Fruit fly (Drosophila melanogaster) whole organism, embryonic: ENCODE results near the gene CG7530.

Experiments used
- Bgb ChIP-seq: fragments of 200-800 bp; sonication (Bioruptor generic); IDR thresholded peaks from 2 replicates; pipeline ENCODE4 v1.3.6; 2022; ENCODE audit warnings: missing biosample characterization, missing genetic modification characterization; ENCODE audit not compliant: partially characterized antibody
- CG11247 ChIP-seq: fragments of 200-800 bp; sonication (Bioruptor generic); IDR thresholded peaks from 2 replicates; pipeline ENCODE4 v1.3.6; 2022; ENCODE audit warnings: missing biosample characterization, missing genetic modification characterization
- CG12391 ChIP-seq: fragments of 200-800 bp; sonication (Bioruptor generic); optimal IDR thresholded peaks from 3 replicates; lab custom pipeline; 2018; ENCODE audit warnings: missing biosample characterization, mild to moderate bottlenecking, missing genetic modification characterization, moderate library complexity
- CG12769 ChIP-seq: fragments of 200-800 bp; sonication (Bioruptor generic); optimal IDR thresholded peaks from 2 replicates; lab custom pipeline; 2019; ENCODE audit warnings: missing biosample characterization, mild to moderate bottlenecking, missing genetic modification characterization, moderate library complexity
- CG12942 ChIP-seq: fragments of 200-800 bp; sonication (Bioruptor generic); optimal IDR thresholded peaks from 3 replicates; lab custom pipeline; 2016; ENCODE audit warnings: missing biosample characterization, missing genetic modification characterization
- CG13296 ChIP-seq: fragments of 200-800 bp; sonication (Bioruptor generic); optimal IDR thresholded peaks from 3 replicates; lab custom pipeline; 2018; ENCODE audit warnings: missing biosample characterization, mild to moderate bottlenecking, missing genetic modification characterization
- CG14860 ChIP-seq: fragments of 200-800 bp; sonication (Bioruptor generic); IDR thresholded peaks from 3 replicates; pipeline ENCODE4 v1.3.6; 2022; ENCODE audit warnings: missing biosample characterization, missing genetic modification characterization; ENCODE audit not compliant: partially characterized antibody
- CG15601 ChIP-seq: fragments of 200-800 bp; sonication (Bioruptor generic); optimal IDR thresholded peaks from 3 replicates; lab custom pipeline; 2019; ENCODE audit warnings: missing biosample characterization, mild to moderate bottlenecking, missing genetic modification characterization, moderate library complexity
- CG18262 ChIP-seq: fragments of 200-800 bp; optimal IDR thresholded peaks from 3 replicates; lab custom pipeline; 2019; ENCODE audit warnings: missing biosample characterization, mild to moderate bottlenecking, missing genetic modification characterization, moderate library complexity
- CG32532 ChIP-seq: fragments of 200-800 bp; sonication (Bioruptor generic); IDR thresholded peaks from 2 replicates; pipeline ENCODE4 v1.3.6; 2022; ENCODE audit warnings: missing biosample characterization, missing genetic modification characterization
- CG3847 ChIP-seq: fragments of 200-800 bp; sonication (Bioruptor generic); IDR thresholded peaks from 2 replicates; pipeline ENCODE4 v1.3.6; 2022; ENCODE audit warnings: missing biosample characterization, missing genetic modification characterization
- CG4282 ChIP-seq: fragments of 200-800 bp; sonication (Bioruptor generic); optimal IDR thresholded peaks from 2 replicates; lab custom pipeline; 2016; ENCODE audit warnings: missing biosample characterization, missing genetic modification characterization
- CG5245 ChIP-seq: fragments of 200-800 bp; sonication (Bioruptor generic); optimal IDR thresholded peaks from 3 replicates; lab custom pipeline; 2016; ENCODE audit warnings: missing biosample characterization, missing genetic modification characterization
- CG6272 ChIP-seq: fragments of 200-800 bp; sonication (Bioruptor generic); IDR thresholded peaks from 2 replicates; pipeline ENCODE4 v1.3.6; 2022; ENCODE audit warnings: missing biosample characterization, missing genetic modification characterization
- CG6654 ChIP-seq: fragments of 200-800 bp; sonication (Bioruptor generic); optimal IDR thresholded peaks from 2 replicates; lab custom pipeline; 2017; ENCODE audit warnings: missing biosample characterization, mild to moderate bottlenecking, missing genetic modification characterization
- CG7357 ChIP-seq: fragments of 200-800 bp; sonication (Bioruptor generic); IDR thresholded peaks from 3 replicates; pipeline ENCODE4 v1.3.6; 2022; ENCODE audit warnings: missing biosample characterization, missing genetic modification characterization
- CG8089 ChIP-seq: fragments of 200-800 bp; sonication (Bioruptor generic); optimal IDR thresholded peaks from 3 replicates; lab custom pipeline; 2016; ENCODE audit warnings: missing biosample characterization, missing genetic modification characterization
- CG8290 ChIP-seq, 3 experiments: fragments of 200-800 bp; sonication (Bioruptor generic); optimal IDR thresholded peaks; 2 replicates each; lab custom pipeline; 2016 to 2019; ENCODE audit warnings: missing biosample characterization in 3 of 3, missing genetic modification characterization in 3 of 3, mild to moderate bottlenecking in 2 of 3, moderate library complexity in 1 of 3
- CG9932 ChIP-seq: fragments of 200-800 bp; sonication (Bioruptor generic); IDR thresholded peaks from 2 replicates; pipeline ENCODE4 v1.3.6; 2022; ENCODE audit warnings: missing biosample characterization, missing genetic modification characterization
- CTCF ChIP-seq: fragments of 200-800 bp; sonication (Bioruptor generic); optimal IDR thresholded peaks from 2 replicates; lab custom pipeline; 2017; ENCODE audit warnings: missing biosample characterization, mild to moderate bottlenecking, missing genetic modification characterization, moderate library complexity
- Deaf1 ChIP-seq: fragments of 200-800 bp; optimal IDR thresholded peaks from 3 replicates; lab custom pipeline; 2019; ENCODE audit warnings: missing biosample characterization, mild to moderate bottlenecking, missing genetic modification characterization, moderate library complexity
- E2f1 ChIP-seq: fragments of 200-800 bp; sonication (Bioruptor generic); IDR thresholded peaks from 2 replicates; pipeline ENCODE4 v1.3.6; 2022; ENCODE audit warnings: missing biosample characterization, missing genetic modification characterization
- Eip74EF ChIP-seq, 2 experiments: fragments of 200-800 bp in 1 of 2; fragments of >200 bp in 1 of 2; sonication (Bioruptor generic) in 1 of 2; optimal IDR thresholded peaks; 2 replicates each; lab custom pipeline; 2017 to 2019; ENCODE audit warnings: missing biosample characterization in 2 of 2, missing genetic modification characterization in 2 of 2, mild to moderate bottlenecking in 1 of 2, moderate library complexity in 1 of 2
- Fer1 ChIP-seq: fragments of 200-800 bp; sonication (Bioruptor generic); optimal IDR thresholded peaks from 2 replicates; lab custom pipeline; 2017; ENCODE audit warnings: missing biosample characterization, mild to moderate bottlenecking, missing genetic modification characterization
- Fer2 ChIP-seq: fragments of 200-800 bp; sonication (Bioruptor generic); optimal IDR thresholded peaks from 2 replicates; lab custom pipeline; 2018; ENCODE audit warnings: missing biosample characterization, mild to moderate bottlenecking, missing genetic modification characterization, moderate library complexity
- Gsc ChIP-seq: fragments of 200-800 bp; sonication (Bioruptor generic); IDR thresholded peaks from 2 replicates; pipeline ENCODE4 v1.3.6; 2022; ENCODE audit warnings: missing biosample characterization, missing genetic modification characterization
- HLH4C ChIP-seq: fragments of 200-800 bp; sonication (Bioruptor generic); IDR thresholded peaks from 3 replicates; pipeline ENCODE4 v1.3.6; 2022; ENCODE audit warnings: missing biosample characterization, missing genetic modification characterization; ENCODE audit not compliant: partially characterized antibody
- Max ChIP-seq: fragments of 200-800 bp; sonication (Bioruptor generic); optimal IDR thresholded peaks from 2 replicates; lab custom pipeline; 2016; ENCODE audit warnings: missing biosample characterization, mild to moderate bottlenecking, missing genetic modification characterization
- Pdp1 ChIP-seq, 2 experiments: fragments of 200-800 bp; sonication (Bioruptor generic); optimal IDR thresholded peaks; 3 replicates each; lab custom pipeline; 2016; ENCODE audit warnings: missing biosample characterization in 2 of 2, missing genetic modification characterization in 2 of 2, mild to moderate bottlenecking in 1 of 2, moderate library complexity in 1 of 2
- ase ChIP-seq: fragments of 200-800 bp; sonication (Bioruptor generic); IDR thresholded peaks from 3 replicates; pipeline ENCODE4 v1.3.6; 2022; ENCODE audit warnings: missing biosample characterization, missing genetic modification characterization
- cg ChIP-seq: fragments of 200-800 bp; sonication (Bioruptor generic); optimal IDR thresholded peaks from 3 replicates; lab custom pipeline; 2019; ENCODE audit warnings: missing biosample characterization, mild to moderate bottlenecking, missing genetic modification characterization, moderate library complexity
- chinmo ChIP-seq: fragments of 200-800 bp; sonication (Bioruptor generic); IDR thresholded peaks from 4 replicates; pipeline ENCODE4 v1.3.6; 2022; ENCODE audit warnings: missing biosample characterization, missing genetic modification characterization; ENCODE audit not compliant: partially characterized antibody
- crol ChIP-seq: fragments of 200-800 bp; sonication (Bioruptor generic); IDR thresholded peaks from 2 replicates; pipeline ENCODE4 v1.3.6; 2022; ENCODE audit warnings: missing biosample characterization, missing genetic modification characterization
- da ChIP-seq: fragments of 200-800 bp; sonication (Bioruptor generic); optimal IDR thresholded peaks from 2 replicates; lab custom pipeline; 2016; ENCODE audit warnings: missing biosample characterization, missing genetic modification characterization
- dati ChIP-seq: fragments of 200-800 bp; sonication (Bioruptor generic); IDR thresholded peaks from 2 replicates; pipeline ENCODE4 v1.3.6; 2022; ENCODE audit warnings: missing biosample characterization, missing genetic modification characterization
- fd96Cb ChIP-seq: fragments of 200-800 bp; sonication (Bioruptor generic); optimal IDR thresholded peaks from 2 replicates; lab custom pipeline; 2018; ENCODE audit warnings: missing biosample characterization, mild to moderate bottlenecking, missing genetic modification characterization, moderate library complexity
- fu2 ChIP-seq: fragments of 200-800 bp; sonication (Bioruptor generic); optimal IDR thresholded peaks from 2 replicates; lab custom pipeline; 2016; ENCODE audit warnings: missing biosample characterization, missing genetic modification characterization
- grn ChIP-seq: fragments of 200-800 bp; sonication (Bioruptor generic); optimal IDR thresholded peaks from 3 replicates; lab custom pipeline; 2017; ENCODE audit warnings: missing biosample characterization, missing genetic modification characterization
- lilli ChIP-seq: fragments of 200-800 bp; sonication (Bioruptor generic); optimal IDR thresholded peaks from 3 replicates; lab custom pipeline; 2016; ENCODE audit warnings: missing biosample characterization, missing genetic modification characterization
- lmd ChIP-seq: fragments of 200-800 bp; sonication (Bioruptor generic); IDR thresholded peaks from 2 replicates; pipeline ENCODE4 v1.3.6; 2022; ENCODE audit warnings: missing biosample characterization, missing genetic modification characterization
- phol ChIP-seq: fragments of 200-800 bp; sonication (Bioruptor generic); optimal IDR thresholded peaks from 3 replicates; lab custom pipeline; 2018; ENCODE audit warnings: missing biosample characterization, mild to moderate bottlenecking, missing genetic modification characterization, moderate library complexity
- rib ChIP-seq: fragments of 200-800 bp; sonication (Bioruptor generic); IDR thresholded peaks from 2 replicates; pipeline ENCODE4 v1.3.6; 2022; ENCODE audit warnings: missing biosample characterization, missing genetic modification characterization
- schlank ChIP-seq: fragments of 200-800 bp; sonication (Bioruptor generic); optimal IDR thresholded peaks from 2 replicates; lab custom pipeline; 2018; ENCODE audit warnings: missing biosample characterization, mild to moderate bottlenecking, missing genetic modification characterization
- tap ChIP-seq: fragments of 200-800 bp; optimal IDR thresholded peaks from 3 replicates; lab custom pipeline; 2019; ENCODE audit warnings: missing biosample characterization, mild to moderate bottlenecking, missing genetic modification characterization, moderate library complexity
- trem ChIP-seq: fragments of 200-800 bp; optimal IDR thresholded peaks from 3 replicates; lab custom pipeline; 2019; ENCODE audit warnings: missing biosample characterization, mild to moderate bottlenecking, missing genetic modification characterization, moderate library complexity
- ttk ChIP-seq: fragments of 200-800 bp; sonication (Bioruptor generic); IDR thresholded peaks from 2 replicates; pipeline ENCODE4 v2.1.2; 2022; ENCODE audit warnings: missing biosample characterization, missing genetic modification characterization
- unc-4 ChIP-seq: fragments of 200-800 bp; sonication (Bioruptor generic); IDR thresholded peaks from 2 replicates; pipeline ENCODE4 v1.3.6; 2022; ENCODE audit warnings: missing biosample characterization, missing genetic modification characterization; ENCODE audit not compliant: partially characterized antibody
- vvl ChIP-seq: fragments of 200-800 bp; sonication (Bioruptor generic); IDR thresholded peaks from 2 replicates; pipeline ENCODE4 v1.3.6; 2022; ENCODE audit warnings: missing biosample characterization, missing genetic modification characterization

The CG7530 gene

dm6 chr3R:14707703-14708643 is 23.3 kb downstream of the CG7530 start (continued):
- TF ChIP-seq CG6654 (no peak), cg (GFP tag; lab: Kevin White, UChicago) (no peak), crol (GFP tag; lab: Robert Waterston, UW) (no peak), E2f1 (GFP tag; lab: Robert Waterston, UW) (no peak), Max (GFP tag; lab: Kevin White, UChicago) (no peak), tap (no peak), CG18262 (tag; lab: Kevin White, UChicago) (no peak), Fer1 (GFP tag; lab: Kevin White, UChicago) (no peak), fu2 (GFP tag; lab: Kevin White, UChicago) (no peak), lmd (GFP tag; lab: Robert Waterston, UW) (no peak), Bgb (GFP tag; lab: Robert Waterston, UW) (no peak), vvl (GFP tag; lab: Robert Waterston, UW) (peak; percentile 86; the same call in 1 of the 2 replicates), CG3847 (no peak), CG11247 (GFP tag; lab: Robert Waterston, UW) (no peak), CG5245 (GFP tag; lab: Kevin White, UChicago) (no peak), schlank (tag; lab: Kevin White, UChicago) (no peak), ttk (GFP tag; lab: Robert Waterston, UW) (no peak), Eip74EF (GFP tag; optimal IDR thresholded peaks at IDR 0.05; lab: Kevin White, UChicago) (peak in 1 of 2 experiments; percentile 74), CG9932 (GFP tag; lab: Robert Waterston, UW) (peak; percentile 20; the same call in 1 of the 2 replicates), CG15601 (tag; lab: Kevin White, UChicago) (no peak), CG8089 (no peak), ase (GFP tag; lab: Robert Waterston, UW) (no peak), CG13296 (GFP tag; lab: Kevin White, UChicago) (no peak), CG7357 (GFP tag; lab: Robert Waterston, UW) (no peak), Deaf1 (tag; lab: Kevin White, UChicago) (peak; percentile 5), Pdp1 (GFP tag; optimal IDR thresholded peaks at IDR 0.05; lab: Kevin White, UChicago) (no peak), fd96Cb (tag; lab: Kevin White, UChicago) (no peak), grn (GFP tag; lab: Kevin White, UChicago) (peak; percentile 30), CG6272 (no peak), unc-4 (no peak), CG4282 (no peak), Fer2 (no peak), dati (GFP tag; lab: Robert Waterston, UW) (no peak), CG12391 (tag; lab: Kevin White, UChicago) (no peak), CG14860 (0 out of 3 replicates have a peak, but pooled peaks have one; percentile 14), trem (tag; lab: Kevin White, UChicago) (no peak), CG12769 (tag; lab: Kevin White, UChicago) (peak; percentile 36), phol (tag; lab: Kevin White, UChicago) (no peak), CG32532 (GFP tag; lab: Robert Waterston, UW) (peak; percentile 36; the same call in 1 of the 2 replicates), Gsc (GFP tag; lab: Robert Waterston, UW) (no peak), CTCF (GFP tag; lab: Kevin White, UChicago) (no peak), lilli (no peak), rib (0 out of 2 replicates have a peak, but pooled peaks have one; percentile 50), CG8290 (GFP tag; optimal IDR thresholded peaks at IDR 0.05; lab: Kevin White, UChicago) (no peak), CG8290 (tag; optimal IDR thresholded peaks at IDR 0.05; lab: Kevin White, UChicago) (peak in 1 of 2 experiments; percentile 57), da (GFP tag; lab: Kevin White, UChicago) (no peak), chinmo (peak; percentile 89; the same call in 3 of the 4 replicates), CG12942 (GFP tag; lab: Kevin White, UChicago) (no peak), HLH4C (GFP tag; lab: Robert Waterston, UW) (no peak)
